Worm (Caenorhabditis elegans): ENCODE measurements around the gene Y71H2AM.20.

The Y71H2AM.20 gene

DNA sequence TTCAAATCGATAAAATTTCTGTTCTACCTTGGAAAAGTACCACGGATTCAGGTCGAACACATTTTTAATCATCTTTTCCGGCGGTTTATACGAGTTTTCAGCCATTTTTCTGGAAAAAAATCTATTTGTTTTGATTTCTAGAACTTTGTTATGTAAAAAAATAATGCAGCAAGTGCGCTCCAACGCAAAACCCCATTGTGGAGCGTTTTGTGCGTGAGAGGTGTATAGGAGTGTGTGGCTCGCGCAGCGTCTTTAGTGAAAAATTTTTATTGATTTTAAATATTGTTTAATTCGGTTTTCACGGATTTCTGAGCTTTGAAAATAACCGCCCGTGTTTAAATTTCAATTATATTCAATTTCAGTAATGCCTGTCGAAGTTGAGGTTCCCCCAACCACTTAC is at the start of gene Y71H2AM.20 (continued):
- TF ChIP-seq egrh-3 (GFP tag; IDR thresholded peaks at IDR 0.05) (0 out of 2 replicates have a peak, but pooled peaks have one; percentile 21), let-607 (tag; optimal IDR thresholded peaks at IDR 0.05) (peak; percentile 44 to 64), pha-4 (tag; optimal IDR thresholded peaks at IDR 0.05) (peak; percentile 97), snpc-1.3 (tag; optimal IDR thresholded peaks at IDR 0.05; ENCODE audit: insufficient read depth) (peak; percentile 95), tlf-1 (GFP tag; optimal IDR thresholded peaks at IDR 0.05) (peak; percentile 92), repo-1 (tag; optimal IDR thresholded peaks at IDR 0.05) (no peak), madf-3 (GFP tag; IDR thresholded peaks at IDR 0.05) (peak; percentile 96), snpc-1.1 (tag; optimal IDR thresholded peaks at IDR 0.05; ENCODE audit: insufficient read depth) (peak; percentile 71), T07F8.4 (tag; optimal IDR thresholded peaks at IDR 0.05) (peak; percentile 45), nfya-1 (tag; optimal IDR thresholded peaks at IDR 0.05; ENCODE audit: borderline replicate concordance, insufficient read depth) (no peak), nfyb-1 (GFP tag; IDR thresholded peaks at IDR 0.05) (peak; percentile 90), zim-3 (tag; optimal IDR thresholded peaks at IDR 0.05) (no peak), K11D2.4 (GFP tag; IDR thresholded peaks at IDR 0.05) (peak; percentile 91), efl-1 (GFP tag; optimal IDR thresholded peaks at IDR 0.05) (peak; percentile 86), ekl-4 (GFP tag; IDR thresholded peaks at IDR 0.05) (peak; percentile 95), F23B12.7 (tag; optimal IDR thresholded peaks at IDR 0.05; ENCODE audit: insufficient read depth) (peak; percentile 98), D2030.7 (GFP tag; IDR thresholded peaks at IDR 0.05) (peak; percentile 93), nhr-90 (tag; optimal IDR thresholded peaks at IDR 0.05) (peak; percentile 84), mxl-1 (tag; optimal IDR thresholded peaks at IDR 0.05) (no peak), F22D6.2 (tag; optimal IDR thresholded peaks at IDR 0.05) (peak; percentile 39), athp-1 (tag; optimal IDR thresholded peaks at IDR 0.05) (peak; percentile 98), rcor-1 (GFP tag; IDR thresholded peaks at IDR 0.05) (peak; percentile 84), die-1 (tag; optimal IDR thresholded peaks at IDR 0.05) (peak; percentile 54), C06A6.2 (GFP tag; conservative IDR thresholded peaks at IDR 0.05) (0 out of 2 replicates have a peak, but pooled peaks have one; percentile 24), tbp1 (GFP tag; optimal IDR thresholded peaks at IDR 0.05) (peak; percentile 77), F39B2.1 (GFP tag; IDR thresholded peaks at IDR 0.05) (no peak), xnd-1 (tag; optimal IDR thresholded peaks at IDR 0.05) (peak; percentile 49), ztf-6 (GFP tag; IDR thresholded peaks at IDR 0.05) (peak; percentile 49; the same call in 1 of the 2 replicates), attf-3 (GFP tag; conservative IDR thresholded peaks at IDR 0.05) (peak; percentile 74), akir-1 (GFP tag; optimal IDR thresholded peaks at IDR 0.05) (no peak), ztf-26 (tag; optimal IDR thresholded peaks at IDR 0.05) (peak; percentile 72), lin-35 (GFP tag; optimal IDR thresholded peaks at IDR 0.05) (peak; percentile 30 to 95 (median 34)), cebp-1 (GFP tag; IDR thresholded peaks at IDR 0.05) (peak; percentile 54; the same call in 1 of the 2 replicates), cebp-1 (tag; optimal IDR thresholded peaks at IDR 0.05) (peak; percentile 90), hsf-1 (GFP tag; IDR thresholded peaks at IDR 0.05) (peak; percentile 76; the same call in 1 of the 2 replicates), let-526 (GFP tag; IDR thresholded peaks at IDR 0.05) (peak; percentile 74; the same call in 1 of the 2 replicates), unc-62 (GFP tag; optimal IDR thresholded peaks at IDR 0.05) (peak; percentile 62), F33H1.4 (GFP tag; IDR thresholded peaks at IDR 0.05) (peak; percentile 85), Y79H2A.3 (GFP tag; conservative IDR thresholded peaks at IDR 0.05) (peak; percentile 74; the same call in 1 of the 2 replicates), lin-26 (GFP tag; IDR thresholded peaks at IDR 0.05) (peak; percentile 76; the same call in 1 of the 2 replicates), rpc-1 (optimal IDR thresholded peaks at IDR 0.05) (peak; percentile 10), rpc-1 (tag; optimal IDR thresholded peaks at IDR 0.05) (no peak), snpc-4 (GFP tag; optimal IDR thresholded peaks at IDR 0.05) (peak; percentile 51), snpc-4 (tag; optimal IDR thresholded peaks at IDR 0.05) (peak; percentile 70 to 90 (median 83)), lin-54 (GFP tag; optimal IDR thresholded peaks at IDR 0.05) (peak; percentile 94), lsl-1 (GFP tag; optimal IDR thresholded peaks at IDR 0.05) (peak; percentile 92), atf-7 (tag; optimal IDR thresholded peaks at IDR 0.05) (peak; percentile 56), ztf-28 (GFP tag; IDR thresholded peaks at IDR 0.05) (peak; percentile 82; the same call in 1 of the 2 replicates)
